Worm (Caenorhabditis elegans): ENCODE results near the gene shl-1.
"Not testable (repeated sequence)": the region's sequence is repeated elsewhere in the genome, so short reads cannot be mapped to it uniquely, and the experiment has no call there.

Gene shl-1

ce11 chrIV:6365045-6365444 is 18.8 kb downstream of the shl-1 start, which contains the start of gene Y73B6BL.270:
TSS of gene Y73B6BL.270 (plus strand) at chrIV:6365345.
- no peak for TF ChIP-seq him-1 (tag; optimal IDR thresholded peaks at IDR 0.05)
- no peak for TF ChIP-seq dao-5 (tag; optimal IDR thresholded peaks at IDR 0.05)
- no peak for TF ChIP-seq W03F9.2 (tag; optimal IDR thresholded peaks at IDR 0.05)

- TF ChIP-seq W03F9.2 (tag; optimal IDR thresholded peaks at IDR 0.05) = no peak
- TF ChIP-seq dao-5 (tag; optimal IDR thresholded peaks at IDR 0.05) = no peak
- no peak for TF ChIP-seq him-1 (tag; optimal IDR thresholded peaks at IDR 0.05)
Measured at ce11 chrIV:6363604-6364003, 20.3 kb downstream of the shl-1 start.

ce11 chrIV:6361668-6362067 is 22.2 kb downstream of the shl-1 start, which contains the start of gene Y73B6BL.47:
TSS of gene Y73B6BL.47 (plus strand) at chrIV:6361968.
- TF ChIP-seq him-1 (tag; optimal IDR thresholded peaks at IDR 0.05) (no peak), W03F9.2 (tag; optimal IDR thresholded peaks at IDR 0.05) (no peak), dao-5 (tag; optimal IDR thresholded peaks at IDR 0.05) (no peak)

- not testable (repeated sequence) for TF ChIP-seq dao-5, W03F9.2, him-1 (tag; optimal IDR thresholded peaks at IDR 0.05)
Measured at ce11 chrIV:6347213-6347612, 36.7 kb downstream of the shl-1 start, which contains the start of gene Y73B6BL.289. TSS of gene Y73B6BL.289 (plus strand) at chrIV:6347513.

- TF ChIP-seq W03F9.2 (tag; optimal IDR thresholded peaks at IDR 0.05) (no peak), dao-5 (tag; optimal IDR thresholded peaks at IDR 0.05) (no peak), him-1 (tag; optimal IDR thresholded peaks at IDR 0.05) (no peak)
Measured at ce11 chrIV:6342876-6343275, 41.0 kb downstream of the shl-1 start, which contains the start of gene Y73B6BL.14. TSS of gene Y73B6BL.14 (minus strand) at chrIV:6342976.

- TF ChIP-seq him-1 (tag; optimal IDR thresholded peaks at IDR 0.05) (no peak), dao-5 (tag; optimal IDR thresholded peaks at IDR 0.05) (no peak)
Measured at ce11 chrIV:6342431-6342830, 41.4 kb downstream of the shl-1 start, which contains the start of gene Y73B6BL.288. TSS of gene Y73B6BL.288 (minus strand) at chrIV:6342531.

- TF ChIP-seq him-1 (tag; optimal IDR thresholded peaks at IDR 0.05) = no peak
- TF ChIP-seq dao-5 (tag; optimal IDR thresholded peaks at IDR 0.05) = no peak
- TF ChIP-seq W03F9.2 (tag; optimal IDR thresholded peaks at IDR 0.05) = no peak
Measured at ce11 chrIV:6337353-6337752, 46.5 kb downstream of the shl-1 start, which contains the start of gene ipla-6. TSS of gene ipla-6 (plus strand) at chrIV:6337653.

ce11 chrIV:6336748-6337147 is 47.1 kb downstream of the shl-1 start:
- TF ChIP-seq him-1 (tag; optimal IDR thresholded peaks at IDR 0.05) (peak; percentile 81), dao-5 (tag; optimal IDR thresholded peaks at IDR 0.05) (no peak), W03F9.2 (tag; optimal IDR thresholded peaks at IDR 0.05) (peak; percentile 95)

- no peak for TF ChIP-seq dao-5 (tag; optimal IDR thresholded peaks at IDR 0.05)
- TF ChIP-seq him-1 (tag; optimal IDR thresholded peaks at IDR 0.05) = no peak
- no peak for TF ChIP-seq W03F9.2 (tag; optimal IDR thresholded peaks at IDR 0.05)
Measured at ce11 chrIV:6335908-6336307, 48.0 kb downstream of the shl-1 start, which contains the start of gene mif-4. TSS of gene mif-4 (minus strand) at chrIV:6335994.

ce11 chrIV:6333915-6334314 is 50.0 kb downstream of the shl-1 start, which contains the start of gene blos-2:
TSS of gene blos-2 (plus strand) at chrIV:6334215.
- no peak for TF ChIP-seq W03F9.2 (tag; optimal IDR thresholded peaks at IDR 0.05)
- TF ChIP-seq dao-5 (tag; optimal IDR thresholded peaks at IDR 0.05) = no peak

ce11 chrIV:6330790-6331189 is 53.1 kb downstream of the shl-1 start:
- TF ChIP-seq W03F9.2 (tag; optimal IDR thresholded peaks at IDR 0.05) (peak; percentile 21), dao-5 (tag; optimal IDR thresholded peaks at IDR 0.05) (no peak)

ce11 chrIV:6329339-6329738 is 54.5 kb downstream of the shl-1 start, which contains the start of gene seu-1:
TSS of gene seu-1 (plus strand) at chrIV:6329639.
- TF ChIP-seq W03F9.2 (tag; optimal IDR thresholded peaks at IDR 0.05) = no peak
- TF ChIP-seq dao-5 (tag; optimal IDR thresholded peaks at IDR 0.05) = no peak
- no peak for TF ChIP-seq him-1 (tag; optimal IDR thresholded peaks at IDR 0.05)

Measured in whole organism, L4/young adult.